Fruit fly (Drosophila melanogaster): ENCODE data around the gene CG43394.

DNA sequence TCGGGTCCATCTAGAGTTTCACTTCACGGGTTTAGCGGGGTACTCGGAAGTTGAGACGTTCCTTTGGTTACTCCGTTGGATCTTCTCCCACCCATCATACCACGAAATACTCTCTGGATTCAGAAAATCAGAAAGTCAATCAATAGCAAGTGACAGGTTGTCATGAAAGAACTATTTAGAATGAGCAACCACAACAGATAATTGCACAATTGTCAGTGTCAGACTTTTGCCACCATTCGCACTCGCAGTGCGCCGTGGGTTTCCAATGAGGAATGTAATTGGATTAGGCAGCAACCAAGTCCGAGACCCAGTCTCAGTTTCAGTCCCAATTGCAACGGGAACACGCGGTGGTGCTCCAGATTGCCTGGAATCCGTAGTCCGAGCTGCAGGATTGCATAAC is 60.3 kb downstream of the CG43394 start, which contains the start of gene CG8419:
- TF ChIP-seq Myc (optimal IDR thresholded peaks at IDR 0.05): no peak
- TF ChIP-seq h (GFP tag; optimal IDR thresholded peaks at IDR 0.05): no peak
- TF ChIP-seq CrebA (GFP tag; optimal IDR thresholded peaks at IDR 0.05; ENCODE audit: borderline replicate concordance): no peak
- no peak for TF ChIP-seq OdsH (GFP tag; optimal IDR thresholded peaks at IDR 0.05)
- TF ChIP-seq Dif (GFP tag; optimal IDR thresholded peaks at IDR 0.05; ENCODE audit: partially characterized antibody): no peak
- TF ChIP-seq br (GFP tag; optimal IDR thresholded peaks at IDR 0.05): no peak
- no peak for TF ChIP-seq pan (optimal IDR thresholded peaks at IDR 0.05)
- TF ChIP-seq GATAd (GFP tag; optimal IDR thresholded peaks at IDR 0.05): no peak
- no peak for TF ChIP-seq Jra (GFP tag; optimal IDR thresholded peaks at IDR 0.05)
- no peak for TF ChIP-seq lola (GFP tag; optimal IDR thresholded peaks at IDR 0.05)
- TF ChIP-seq usp (GFP tag; optimal IDR thresholded peaks at IDR 0.05): no peak

Data from whole organism, wandering third instar larva.